Worm (Caenorhabditis elegans): ENCODE data around the gene F46F5.16.
"Not testable (repeated sequence)": the region's sequence is repeated elsewhere in the genome, so short reads cannot be mapped to it uniquely, and the experiment has no call there.

Gene F46F5.16

ce11 chrII:808457-808856, 21.4 kb downstream of the F46F5.16 start, which contains the start of gene F46F5.11:
F46F5.11 (plus strand) TSS chrII:808757.
- no peak for TF ChIP-seq nhr-23 (tag; optimal IDR thresholded peaks at IDR 0.05)

ce11 chrII:812917-813316, 25.9 kb downstream of the F46F5.16 start, which contains the start of gene F46F5.5:
F46F5.5 (minus strand) TSS chrII:813017.
- no peak for TF ChIP-seq Y55F3AM.14 (GFP tag; optimal IDR thresholded peaks at IDR 0.05)
- TF ChIP-seq sem-4 (tag; optimal IDR thresholded peaks at IDR 0.05) = no peak
- TF ChIP-seq ztf-4 (tag; optimal IDR thresholded peaks at IDR 0.05) = no peak
- TF ChIP-seq lsy-2 (tag; optimal IDR thresholded peaks at IDR 0.05) = no peak
- TF ChIP-seq unc-55 (GFP tag; optimal IDR thresholded peaks at IDR 0.05) = no peak
- no peak for TF ChIP-seq C34F6.9 (tag; optimal IDR thresholded peaks at IDR 0.05)
- TF ChIP-seq elt-3 (tag; optimal IDR thresholded peaks at IDR 0.05) = no peak
- no peak for TF ChIP-seq egl-27 (tag; optimal IDR thresholded peaks at IDR 0.05)
- TF ChIP-seq fos-1 (tag; optimal IDR thresholded peaks at IDR 0.05) = no peak
- no peak for TF ChIP-seq F13H6.1 (tag; optimal IDR thresholded peaks at IDR 0.05)
- TF ChIP-seq aly-2 (tag; optimal IDR thresholded peaks at IDR 0.05) = no peak
- no peak for TF ChIP-seq ceh-16 (tag; optimal IDR thresholded peaks at IDR 0.05)
- no peak for TF ChIP-seq R02D3.7 (tag; optimal IDR thresholded peaks at IDR 0.05)
- TF ChIP-seq nhr-237 (tag; optimal IDR thresholded peaks at IDR 0.05) = no peak
- no peak for TF ChIP-seq lin-13 (GFP tag; optimal IDR thresholded peaks at IDR 0.05)
- TF ChIP-seq snpc-4 (tag; optimal IDR thresholded peaks at IDR 0.05) = no peak

- no peak for TF ChIP-seq sma-3 (GFP tag; optimal IDR thresholded peaks at IDR 0.05)
- TF ChIP-seq nhr-23 (tag; optimal IDR thresholded peaks at IDR 0.05) = no peak
- TF ChIP-seq nhr-129 (tag; optimal IDR thresholded peaks at IDR 0.05) = no peak
- no peak for TF ChIP-seq zag-1 (tag; optimal IDR thresholded peaks at IDR 0.05)
Observed at ce11 chrII:814737-815136, 27.7 kb downstream of the F46F5.16 start, which contains the start of gene msrp-3. msrp-3 (minus strand) TSS chrII:814837.

ce11 chrII:820519-820918, 33.5 kb downstream of the F46F5.16 start, which contains the start of gene F46F5.7:
F46F5.7 (minus strand) TSS chrII:820619.
- TF ChIP-seq nhr-21 (tag; optimal IDR thresholded peaks at IDR 0.05) (no peak), lin-13 (GFP tag; optimal IDR thresholded peaks at IDR 0.05) (no peak), ztf-4 (tag; optimal IDR thresholded peaks at IDR 0.05) (no peak), unc-55 (GFP tag; optimal IDR thresholded peaks at IDR 0.05) (no peak), snpc-4 (tag; optimal IDR thresholded peaks at IDR 0.05) (no peak), nhr-11 (tag; optimal IDR thresholded peaks at IDR 0.05) (no peak), zag-1 (tag; optimal IDR thresholded peaks at IDR 0.05) (no peak), ama-1 (optimal IDR thresholded peaks at IDR 0.05) (no peak), ZK546.5 (tag; optimal IDR thresholded peaks at IDR 0.05) (no peak), aly-2 (tag; optimal IDR thresholded peaks at IDR 0.05) (no peak), nhr-77 (tag; optimal IDR thresholded peaks at IDR 0.05) (no peak), mdl-1 (tag; optimal IDR thresholded peaks at IDR 0.05) (no peak), nhr-23 (tag; optimal IDR thresholded peaks at IDR 0.05) (no peak), sma-3 (GFP tag; optimal IDR thresholded peaks at IDR 0.05) (no peak), unc-62 (GFP tag; optimal IDR thresholded peaks at IDR 0.05) (no peak)

ce11 chrII:821514-821913, 34.5 kb downstream of the F46F5.16 start, which contains the start of gene F46F5.8:
F46F5.8 (minus strand) TSS chrII:821614.
- TF ChIP-seq Y55F3AM.14 (GFP tag; optimal IDR thresholded peaks at IDR 0.05) (no peak), unc-62 (GFP tag; optimal IDR thresholded peaks at IDR 0.05) (no peak), aly-2 (tag; optimal IDR thresholded peaks at IDR 0.05) (no peak), ztf-1 (GFP tag; conservative IDR thresholded peaks at IDR 0.05) (no peak), lin-11 (tag; optimal IDR thresholded peaks at IDR 0.05) (no peak), egl-27 (tag; optimal IDR thresholded peaks at IDR 0.05) (no peak), lin-39 (tag; optimal IDR thresholded peaks at IDR 0.05) (no peak), peb-1 (tag; optimal IDR thresholded peaks at IDR 0.05) (no peak), nhr-77 (tag; optimal IDR thresholded peaks at IDR 0.05) (no peak)

- not testable (repeated sequence) for TF ChIP-seq R02D3.7, ZK546.5, nhr-77 (tag; optimal IDR thresholded peaks at IDR 0.05)
Observed at ce11 chrII:822730-823129, 35.7 kb downstream of the F46F5.16 start, which contains the start of gene msrp-4. msrp-4 (minus strand) TSS chrII:822830.
